Fruit fly (Drosophila melanogaster): Measurements from ENCODE around the gene Snap24.

DNA sequence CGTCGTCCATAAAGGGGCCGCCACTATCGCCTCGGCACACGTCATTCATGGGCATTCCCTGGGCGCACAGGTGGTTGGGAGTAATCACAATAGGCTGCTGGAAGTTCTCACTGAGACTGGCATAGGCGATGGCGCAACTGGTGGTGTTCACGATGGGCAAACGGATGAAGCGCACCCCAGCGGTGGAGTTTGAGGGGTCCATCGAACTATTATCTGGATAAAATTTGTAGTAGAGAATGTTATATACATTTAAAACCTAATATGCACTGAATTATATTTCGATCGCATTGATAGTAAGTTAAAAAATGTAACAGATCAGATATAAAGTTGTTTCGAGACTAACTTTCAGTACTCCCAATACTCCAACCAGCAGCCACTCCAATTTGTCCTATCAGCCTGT, 19.7 kb downstream of the Snap24 start, which contains the start of gene CG31415:
- no peak for TF ChIP-seq Myc (optimal IDR thresholded peaks at IDR 0.05)
- TF ChIP-seq h (optimal IDR thresholded peaks at IDR 0.05): no peak
- TF ChIP-seq insv (optimal IDR thresholded peaks at IDR 0.05): no peak
- TF ChIP-seq psq (optimal IDR thresholded peaks at IDR 0.05): no peak
